Fruit fly (Drosophila melanogaster): ENCODE data around the gene RapGAP1.

DNA sequence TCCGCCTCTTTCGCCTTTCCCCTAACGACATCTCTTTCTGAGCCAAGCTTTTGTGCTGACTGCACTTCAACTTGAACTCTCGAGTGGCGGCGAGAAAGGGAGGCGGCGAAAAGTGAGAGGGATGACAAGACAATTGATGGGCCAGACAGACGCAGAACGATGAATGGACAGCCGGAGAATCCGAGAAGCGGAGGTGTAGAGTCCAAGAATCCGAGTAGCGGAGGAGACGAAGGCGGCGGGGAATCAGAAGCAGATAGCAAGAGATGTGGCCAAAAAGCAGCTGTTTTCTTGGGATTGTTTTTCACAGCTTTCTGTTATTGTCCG lies 5.3 kb downstream of the RapGAP1 start:
- TF ChIP-seq psq (optimal IDR thresholded peaks at IDR 0.05) (no peak), Dll (optimal IDR thresholded peaks at IDR 0.05) (no peak), pan (optimal IDR thresholded peaks at IDR 0.05) (no peak), usp (GFP tag; optimal IDR thresholded peaks at IDR 0.05) (no peak), CG8478 (optimal IDR thresholded peaks at IDR 0.05) (no peak), EcR (GFP tag; optimal IDR thresholded peaks at IDR 0.05) (peak in 1 of 2 experiments; percentile 36)

Data from whole organism.